Fruit fly (Drosophila melanogaster) whole organism, wandering third instar larva: Measurements from ENCODE around the gene CG45012.

Experiments used
- Hnf4 ChIP-seq: fragments of 200-800 bp; sonication (Bioruptor generic); optimal IDR thresholded peaks from 2 replicates; lab custom pipeline; 2016; ENCODE audit warnings: missing biosample characterization, mild to moderate bottlenecking, missing genetic modification characterization
- dmrt93B ChIP-seq: fragments of 200-800 bp; sonication (Bioruptor generic); optimal IDR thresholded peaks from 2 replicates; lab custom pipeline; 2018; ENCODE audit warnings: missing biosample characterization, mild to moderate bottlenecking, missing genetic modification characterization
- psq ChIP-seq: fragments of 200-800 bp; sonication (Bioruptor generic); optimal IDR thresholded peaks from 3 replicates; lab custom pipeline; 2017; ENCODE audit warnings: missing biosample characterization, mild to moderate bottlenecking, missing genetic modification characterization, moderate library complexity
- sv ChIP-seq: fragments of 200-800 bp; sonication (Bioruptor generic); optimal IDR thresholded peaks from 3 replicates; lab custom pipeline; 2016; ENCODE audit warnings: missing biosample characterization, missing genetic modification characterization

dm6 chr2L:11812781-11813664 lies 21.4 kb upstream of the CG45012 start:
- TF ChIP-seq sv (GFP tag; lab: Kevin White, UChicago): no peak
- TF ChIP-seq psq (GFP tag; lab: Kevin White, UChicago): no peak
- TF ChIP-seq Hnf4: no peak
- TF ChIP-seq dmrt93B (GFP tag; lab: Kevin White, UChicago): no peak
